Fruit fly (Drosophila melanogaster): ENCODE results near the gene CG18599.
A peak's percentile ranks its signal among the peaks of the same experiment; 100 is the strongest.

The CG18599 gene

dm6 chr3R:18244171-18245043, 23.2 kb upstream of the CG18599 start (continued):
- TF ChIP-seq Six4 (GFP tag; optimal IDR thresholded peaks at IDR 0.05): no peak
- TF ChIP-seq CG9609 (GFP tag; optimal IDR thresholded peaks at IDR 0.05): no peak
- peak; percentile 51 for TF ChIP-seq CG34376 (GFP tag; optimal IDR thresholded peaks at IDR 0.05)
- TF ChIP-seq mirr (GFP tag; optimal IDR thresholded peaks at IDR 0.05): peak; percentile 39
- TF ChIP-seq Rx (GFP tag; IDR thresholded peaks at IDR 0.05): no peak
- TF ChIP-seq ash1 (GFP tag; optimal IDR thresholded peaks at IDR 0.05): no peak
- TF ChIP-seq chm (GFP tag; IDR thresholded peaks at IDR 0.05): no peak; the same call in 1 of the 2 replicates
- TF ChIP-seq Meics (GFP tag; optimal IDR thresholded peaks at IDR 0.05): no peak
- TF ChIP-seq CG11085 (GFP tag; IDR thresholded peaks at IDR 0.05): 0 out of 2 replicates have a peak, but pooled peaks have one; percentile 25
- TF ChIP-seq CG14710 (tag; optimal IDR thresholded peaks at IDR 0.05): no peak
- peak; percentile 29 for TF ChIP-seq CG15269 (tag; optimal IDR thresholded peaks at IDR 0.05)
- no peak for TF ChIP-seq CG10462 (GFP tag; optimal IDR thresholded peaks at IDR 0.05)
- peak; percentile 91 for TF ChIP-seq CG31224 (GFP tag; IDR thresholded peaks at IDR 0.05)
- TF ChIP-seq D19A (tag; optimal IDR thresholded peaks at IDR 0.05): no peak
- TF ChIP-seq da (GFP tag; optimal IDR thresholded peaks at IDR 0.05): no peak
- TF ChIP-seq Bgb (GFP tag; IDR thresholded peaks at IDR 0.05; ENCODE audit: partially characterized antibody): peak; percentile 28; the same call in 1 of the 2 replicates
- no peak for TF ChIP-seq bowl (GFP tag; IDR thresholded peaks at IDR 0.05)
- no peak for TF ChIP-seq CG7928 (GFP tag; optimal IDR thresholded peaks at IDR 0.05)
- no peak for TF ChIP-seq CG14860 (GFP tag; IDR thresholded peaks at IDR 0.05; ENCODE audit: partially characterized antibody)
- no peak for TF ChIP-seq CG3065 (GFP tag; optimal IDR thresholded peaks at IDR 0.05)
- TF ChIP-seq gfzf (GFP tag; optimal IDR thresholded peaks at IDR 0.05): no peak
- TF ChIP-seq bsh (GFP tag; optimal IDR thresholded peaks at IDR 0.05): no peak
- TF ChIP-seq cato (GFP tag; optimal IDR thresholded peaks at IDR 0.05; ENCODE audit: borderline replicate concordance): no peak
- no peak for TF ChIP-seq lola (GFP tag; optimal IDR thresholded peaks at IDR 0.05)
- no peak for TF ChIP-seq CG18476 (GFP tag; optimal IDR thresholded peaks at IDR 0.05)
- TF ChIP-seq abd-A (tag; optimal IDR thresholded peaks at IDR 0.05): peak; percentile 91
- no peak for TF ChIP-seq Poxn (GFP tag; IDR thresholded peaks at IDR 0.05)
- TF ChIP-seq toy (GFP tag; IDR thresholded peaks at IDR 0.05): no peak
- no peak for TF ChIP-seq HHEX (GFP tag; optimal IDR thresholded peaks at IDR 0.05)
- no peak for TF ChIP-seq GATAe (GFP tag; conservative IDR thresholded peaks at IDR 0.05)
- TF ChIP-seq CG10321 (GFP tag; IDR thresholded peaks at IDR 0.05): peak; percentile 93
- TF ChIP-seq CG2889 (GFP tag; IDR thresholded peaks at IDR 0.05): no peak
- no peak for TF ChIP-seq az2 (GFP tag; optimal IDR thresholded peaks at IDR 0.05)
- no peak for TF ChIP-seq Jarid2 (GFP tag; optimal IDR thresholded peaks at IDR 0.05)
- TF ChIP-seq Doc3 (GFP tag; IDR thresholded peaks at IDR 0.05; ENCODE audit: partially characterized antibody): 0 out of 3 replicates have a peak, but pooled peaks have one; percentile 29
- TF ChIP-seq sug (tag; optimal IDR thresholded peaks at IDR 0.05): peak; percentile 78
- TF ChIP-seq pb (GFP tag; optimal IDR thresholded peaks at IDR 0.05): no peak
- TF ChIP-seq CG17328 (GFP tag; IDR thresholded peaks at IDR 0.05): no peak
- peak; percentile 16; the same call in 1 of the 2 replicates for TF ChIP-seq CG32532 (GFP tag; IDR thresholded peaks at IDR 0.05)
- TF ChIP-seq vvl (GFP tag; IDR thresholded peaks at IDR 0.05): no peak
- TF ChIP-seq CG16779 (GFP tag; IDR thresholded peaks at IDR 0.05): no peak
- no peak for TF ChIP-seq prd (optimal IDR thresholded peaks at IDR 0.05)
- TF ChIP-seq prd (GFP tag; IDR thresholded peaks at IDR 0.05): no peak
- 0 out of 3 replicates have a peak, but pooled peaks have one; percentile 41 for TF ChIP-seq zfh1 (GFP tag; IDR thresholded peaks at IDR 0.05)
- peak; percentile 74 for TF ChIP-seq Ets65A (GFP tag)
- no peak for TF ChIP-seq sd (tag; optimal IDR thresholded peaks at IDR 0.05)
- no peak for TF ChIP-seq Ets97D (GFP tag; optimal IDR thresholded peaks at IDR 0.05)
- TF ChIP-seq ind (GFP tag; optimal IDR thresholded peaks at IDR 0.05): no peak
- peak; percentile 15 for TF ChIP-seq shn (GFP tag; optimal IDR thresholded peaks at IDR 0.05)

All from whole organism, embryonic.